Worm (Caenorhabditis elegans) whole organism, L3 larva: ENCODE results near the gene hmgr-1.

ENCODE experiments used
- aly-2 ChIP-seq: fragments of 150-350 bp; optimal IDR thresholded peaks from 2 replicates; lab custom pipeline; 2014; ENCODE audit warnings: missing biosample characterization, missing genetic modification characterization
- ceh-16 ChIP-seq: sonication (generic microtip); optimal IDR thresholded peaks from 2 replicates; lab custom pipeline; 2017; ENCODE audit warnings: missing biosample characterization, missing genetic modification characterization
- elt-3 ChIP-seq, 3 experiments: fragments of 150-350 bp in 1 of 3; sonication (generic microtip) in 2 of 3; optimal IDR thresholded peaks; 2 replicates in 2 of 3; 4 replicates in 1 of 3; lab custom pipeline; 2014 to 2017; ENCODE audit warnings: missing biosample characterization in 3 of 3, missing genetic modification characterization in 3 of 3
- eor-1 ChIP-seq, 2 experiments: fragments of 150-350 bp; optimal IDR thresholded peaks; 2 replicates each; lab custom pipeline; 2014 to 2018; ENCODE audit warnings: missing biosample characterization in 2 of 2, missing genetic modification characterization in 2 of 2
- fos-1 ChIP-seq: fragments of 150-350 bp; optimal IDR thresholded peaks from 2 replicates; lab custom pipeline; 2014; ENCODE audit warnings: missing biosample characterization, missing genetic modification characterization
- sea-2 ChIP-seq: fragments of 150-350 bp; sonication (generic microtip); optimal IDR thresholded peaks from 4 replicates; lab custom pipeline; 2014; ENCODE audit warnings: missing biosample characterization, missing genetic modification reagents, missing genetic modification characterization
- snpc-4 ChIP-seq: fragments of 150-350 bp; optimal IDR thresholded peaks from 2 replicates; lab custom pipeline; 2014; ENCODE audit warnings: missing biosample characterization, missing genetic modification characterization
- unc-62 ChIP-seq: fragments of 150-350 bp; sonication (generic microtip); optimal IDR thresholded peaks from 4 replicates; lab custom pipeline; 2014; ENCODE audit warnings: missing biosample characterization, missing genetic modification reagents, missing genetic modification characterization

ce11 chrIII:7329155-7329732 is 30.1 kb upstream of the hmgr-1 start, which contains the start of gene lab-2:
- TF ChIP-seq sea-2 (GFP tag; lab: Kevin White, UChicago) (no peak), ceh-16 (tag; lab: Kevin White, UChicago) (no peak), eor-1 (tag; optimal IDR thresholded peaks at IDR 0.05; lab: Kevin White, UChicago) (no peak), fos-1 (no peak), aly-2 (tag; lab: Kevin White, UChicago) (peak; percentile 15), snpc-4 (tag; lab: Kevin White, UChicago) (no peak), unc-62 (GFP tag; lab: Kevin White, UChicago) (no peak), elt-3 (tag; optimal IDR thresholded peaks at IDR 0.05; lab: Kevin White, UChicago) (no peak)
